Worm (Caenorhabditis elegans): ENCODE measurements around the gene srp-6.

DNA sequence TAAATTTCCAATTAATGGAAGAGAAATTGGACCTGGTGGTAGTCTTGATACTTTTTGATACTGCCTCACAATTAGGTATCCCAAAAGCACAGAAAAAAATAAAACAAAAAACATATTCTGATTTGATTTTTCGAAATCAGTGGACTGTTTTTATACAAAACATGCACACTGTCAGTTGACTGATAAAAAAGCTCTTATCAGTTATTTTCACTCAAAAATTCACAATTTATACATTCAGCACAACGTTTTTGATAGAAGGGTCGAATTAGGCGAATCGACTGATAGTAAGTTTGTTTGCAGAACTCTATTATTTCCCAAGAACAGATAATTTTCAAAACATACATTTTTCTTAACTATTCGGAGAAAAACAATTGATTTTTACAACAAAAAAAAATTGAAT is 21.8 kb downstream of the srp-6 start, which contains the start of gene cyp-35A2:
- TF ChIP-seq egl-27 (tag; optimal IDR thresholded peaks at IDR 0.05) (no peak), ztf-4 (tag; optimal IDR thresholded peaks at IDR 0.05) (no peak), elt-1 (tag; optimal IDR thresholded peaks at IDR 0.05) (no peak), ama-1 (optimal IDR thresholded peaks at IDR 0.05) (no peak), skn-1 (tag; optimal IDR thresholded peaks at IDR 0.05) (no peak), elt-3 (tag; optimal IDR thresholded peaks at IDR 0.05) (no peak)

Data from whole organism, L2 larva.